Fruit fly (Drosophila melanogaster) whole organism, embryonic: ENCODE measurements around the gene NdufV3.

ENCODE experiments used
- B-H2 ChIP-seq: fragments of 200-800 bp; sonication (Bioruptor generic); optimal IDR thresholded peaks from 2 replicates; lab custom pipeline; 2018; ENCODE audit warnings: missing biosample characterization, mild to moderate bottlenecking, missing genetic modification characterization
- C15 ChIP-seq: fragments of 200-800 bp; sonication (Bioruptor generic); IDR thresholded peaks from 3 replicates; pipeline ENCODE4 v1.3.6; 2022; ENCODE audit warnings: missing biosample characterization, missing genetic modification characterization
- CG10147 ChIP-seq: fragments of 200-800 bp; sonication (Bioruptor generic); optimal IDR thresholded peaks from 2 replicates; lab custom pipeline; 2019; ENCODE audit warnings: missing biosample characterization, mild to moderate bottlenecking, missing genetic modification characterization, moderate library complexity
- CG10565 ChIP-seq: fragments of 200-800 bp; sonication (Bioruptor generic); optimal IDR thresholded peaks from 3 replicates; lab custom pipeline; 2016; ENCODE audit warnings: missing biosample characterization, mild to moderate bottlenecking, missing genetic modification characterization
- CG10654 ChIP-seq: fragments of 200-800 bp; sonication (Bioruptor generic); optimal IDR thresholded peaks from 2 replicates; lab custom pipeline; 2016; ENCODE audit warnings: missing biosample characterization, missing genetic modification characterization
- CG12391 ChIP-seq: fragments of 200-800 bp; sonication (Bioruptor generic); optimal IDR thresholded peaks from 3 replicates; lab custom pipeline; 2018; ENCODE audit warnings: missing biosample characterization, mild to moderate bottlenecking, missing genetic modification characterization, moderate library complexity
- CG14667 ChIP-seq: fragments of 200-800 bp; sonication (Bioruptor generic); IDR thresholded peaks from 2 replicates; pipeline ENCODE4 v1.3.6; 2022; ENCODE audit warnings: missing biosample characterization, missing genetic modification characterization
- CG15011 ChIP-seq: fragments of 200-800 bp; sonication (Bioruptor generic); optimal IDR thresholded peaks from 3 replicates; lab custom pipeline; 2018; ENCODE audit warnings: missing biosample characterization, mild to moderate bottlenecking, missing genetic modification characterization
- CG16779 ChIP-seq: fragments of 200-800 bp; sonication (Bioruptor generic); IDR thresholded peaks from 2 replicates; pipeline ENCODE4 v1.3.6; 2022; ENCODE audit warnings: missing biosample characterization, missing genetic modification characterization
- CG17361 ChIP-seq: fragments of 200-800 bp; sonication (Bioruptor generic); IDR thresholded peaks from 3 replicates; pipeline ENCODE4 v1.3.6; 2022; ENCODE audit warnings: missing biosample characterization, missing genetic modification characterization
- CG2120 ChIP-seq: fragments of 200-800 bp; sonication (Bioruptor generic); optimal IDR thresholded peaks from 3 replicates; lab custom pipeline; 2016; ENCODE audit warnings: missing biosample characterization, missing genetic modification characterization
- CG2129 ChIP-seq: fragments of 200-800 bp; sonication (Bioruptor generic); IDR thresholded peaks from 2 replicates; pipeline ENCODE4 v1.3.6; 2022; ENCODE audit warnings: missing biosample characterization, missing genetic modification characterization; ENCODE audit not compliant: partially characterized antibody
- CG32772 ChIP-seq: fragments of 200-800 bp; sonication (Bioruptor generic); IDR thresholded peaks from 2 replicates; pipeline ENCODE4 v1.3.6; 2022; ENCODE audit warnings: missing biosample characterization, missing genetic modification characterization
- CG33557 ChIP-seq: fragments of 200-800 bp; sonication (Bioruptor generic); optimal IDR thresholded peaks from 2 replicates; lab custom pipeline; 2019; ENCODE audit warnings: missing biosample characterization, mild to moderate bottlenecking, missing genetic modification characterization, moderate library complexity
- CG4424 ChIP-seq: fragments of 200-800 bp; sonication (Bioruptor generic); optimal IDR thresholded peaks from 3 replicates; lab custom pipeline; 2016; ENCODE audit warnings: missing biosample characterization, missing genetic modification characterization
- CG4707 ChIP-seq: fragments of 200-800 bp; sonication (Bioruptor generic); optimal IDR thresholded peaks from 2 replicates; lab custom pipeline; 2018; ENCODE audit warnings: missing biosample characterization, mild to moderate bottlenecking, missing genetic modification characterization, moderate library complexity
- CG5953 ChIP-seq: fragments of 200-800 bp; sonication (Bioruptor generic); IDR thresholded peaks from 2 replicates; pipeline ENCODE4 v1.3.6; 2022; ENCODE audit warnings: missing biosample characterization, missing genetic modification characterization
- CG8290 ChIP-seq, 3 experiments: fragments of 200-800 bp; sonication (Bioruptor generic); optimal IDR thresholded peaks; 2 replicates each; lab custom pipeline; 2016 to 2019; ENCODE audit warnings: missing biosample characterization in 3 of 3, missing genetic modification characterization in 3 of 3, mild to moderate bottlenecking in 2 of 3, moderate library complexity in 1 of 3
- CG8388 ChIP-seq: fragments of 200-800 bp; sonication (Bioruptor generic); optimal IDR thresholded peaks from 2 replicates; lab custom pipeline; 2019; ENCODE audit warnings: missing biosample characterization, mild to moderate bottlenecking, missing genetic modification characterization, moderate library complexity
- Dad ChIP-seq: fragments of 200-800 bp; sonication (Bioruptor generic); optimal IDR thresholded peaks from 3 replicates; lab custom pipeline; 2016; ENCODE audit warnings: missing biosample characterization, missing genetic modification characterization
- Doc3 ChIP-seq: fragments of 200-800 bp; sonication (Bioruptor generic); IDR thresholded peaks from 3 replicates; pipeline ENCODE4 v1.3.6; 2022; ENCODE audit warnings: missing biosample characterization, missing genetic modification characterization; ENCODE audit not compliant: partially characterized antibody
- Gug ChIP-seq: fragments of 200-800 bp; sonication (Bioruptor generic); IDR thresholded peaks from 4 replicates; pipeline ENCODE4 v1.3.6; 2022; ENCODE audit warnings: missing biosample characterization, missing genetic modification characterization
- Hr39 ChIP-seq: fragments of >200 bp; optimal IDR thresholded peaks from 2 replicates; lab custom pipeline; 2017
- Hr78 ChIP-seq, 2 experiments: fragments of 200-800 bp in 1 of 2; fragments of >200 bp in 1 of 2; sonication (Bioruptor generic) in 1 of 2; optimal IDR thresholded peaks; 2 replicates each; lab custom pipeline; 2017 to 2019; ENCODE audit warnings: missing biosample characterization in 2 of 2, missing genetic modification characterization in 2 of 2, mild to moderate bottlenecking in 1 of 2, moderate library complexity in 1 of 2
- Pdp1 ChIP-seq, 2 experiments: fragments of 200-800 bp; sonication (Bioruptor generic); optimal IDR thresholded peaks; 3 replicates each; lab custom pipeline; 2016; ENCODE audit warnings: missing biosample characterization in 2 of 2, missing genetic modification characterization in 2 of 2, mild to moderate bottlenecking in 1 of 2, moderate library complexity in 1 of 2
- Ravus ChIP-seq: fragments of 200-800 bp; sonication (Bioruptor generic); IDR thresholded peaks from 2 replicates; pipeline ENCODE4 v1.3.6; 2022; ENCODE audit warnings: missing biosample characterization, missing genetic modification characterization
- Usf ChIP-seq: fragments of 200-800 bp; sonication (Bioruptor generic); optimal IDR thresholded peaks from 2 replicates; lab custom pipeline; 2017; ENCODE audit warnings: missing genotype, missing biosample characterization, missing genetic modification characterization
- YL-1 ChIP-seq: fragments of 200-800 bp; sonication (Bioruptor generic); optimal IDR thresholded peaks from 3 replicates; lab custom pipeline; 2017; ENCODE audit warnings: missing biosample characterization, mild to moderate bottlenecking, missing genetic modification characterization
- amos ChIP-seq: fragments of 200-800 bp; sonication (Bioruptor generic); IDR thresholded peaks from 2 replicates; pipeline ENCODE4 v1.3.6; 2022; ENCODE audit warnings: missing biosample characterization, missing genetic modification characterization; ENCODE audit not compliant: partially characterized antibody
- aop ChIP-seq: fragments of 200-800 bp; sonication (Bioruptor generic); IDR thresholded peaks from 2 replicates; pipeline ENCODE4 v1.3.6; 2022; ENCODE audit warnings: missing biosample characterization, missing genetic modification characterization
- ato ChIP-seq: fragments of 200-800 bp; sonication (Bioruptor generic); IDR thresholded peaks from 2 replicates; pipeline ENCODE4 v1.3.6; 2022; ENCODE audit warnings: missing biosample characterization, missing genetic modification characterization; ENCODE audit not compliant: partially characterized antibody
- bab2 ChIP-seq: fragments of 200-800 bp; sonication (Bioruptor generic); optimal IDR thresholded peaks from 2 replicates; lab custom pipeline; 2016; ENCODE audit warnings: missing biosample characterization, missing genetic modification characterization
- cwo ChIP-seq: fragments of 200-800 bp; sonication (Bioruptor generic); optimal IDR thresholded peaks from 3 replicates; lab custom pipeline; 2017; ENCODE audit warnings: missing biosample characterization, missing genetic modification characterization, mild to moderate bottlenecking, moderate library complexity, missing genetic modification reagents
- fd3F ChIP-seq: fragments of 200-800 bp; sonication (Bioruptor generic); optimal IDR thresholded peaks from 2 replicates; lab custom pipeline; 2018; ENCODE audit warnings: missing biosample characterization, mild to moderate bottlenecking, missing genetic modification characterization, moderate library complexity
- her ChIP-seq: fragments of 200-800 bp; sonication (Bioruptor generic); optimal IDR thresholded peaks from 2 replicates; lab custom pipeline; 2016; ENCODE audit warnings: missing biosample characterization, missing genetic modification characterization
- hkb ChIP-seq, 2 experiments: fragments of 200-800 bp in 1 of 2; fragments of >200 bp in 1 of 2; sonication (Bioruptor generic) in 1 of 2; IDR thresholded peaks in 1 of 2; optimal IDR thresholded peaks in 1 of 2; 2 replicates each; pipeline versions ENCODE4 v1.3.6 to Lab custom; 2017 to 2022; ENCODE audit warnings: missing biosample characterization in 1 of 2, missing genetic modification characterization in 1 of 2
- lab ChIP-seq: fragments of 200-800 bp; sonication (Bioruptor generic); optimal IDR thresholded peaks from 3 replicates; lab custom pipeline; 2017; ENCODE audit warnings: missing biosample characterization, missing genetic modification characterization, mild to moderate bottlenecking, moderate library complexity, missing genetic modification reagents
- pita ChIP-seq: fragments of 200-800 bp; sonication (Bioruptor generic); optimal IDR thresholded peaks from 2 replicates; lab custom pipeline; 2017; ENCODE audit warnings: missing biosample characterization, mild to moderate bottlenecking, missing genetic modification characterization
- prd ChIP-seq, 3 experiments: fragments of >200 bp in 2 of 3; fragments of 200-800 bp in 1 of 3; sonication (Bioruptor generic) in 1 of 3; optimal IDR thresholded peaks in 2 of 3; IDR thresholded peaks in 1 of 3; 2 replicates in 2 of 3; 3 replicates in 1 of 3; pipeline versions ENCODE4 v1.3.6 to Lab custom; 2017 to 2022; ENCODE audit warnings: missing biosample characterization in 1 of 3, missing genetic modification characterization in 1 of 3
- sens-2 ChIP-seq: fragments of 200-800 bp; sonication (Bioruptor generic); IDR thresholded peaks from 2 replicates; pipeline ENCODE4 v1.3.6; 2022; ENCODE audit warnings: missing biosample characterization, missing genetic modification characterization
- slou ChIP-seq: fragments of 200-800 bp; sonication (Bioruptor generic); optimal IDR thresholded peaks from 3 replicates; lab custom pipeline; 2016; ENCODE audit warnings: missing biosample characterization, missing genetic modification characterization
- sqz ChIP-seq: fragments of 200-800 bp; sonication (Bioruptor generic); optimal IDR thresholded peaks from 3 replicates; lab custom pipeline; 2018; ENCODE audit warnings: missing biosample characterization, mild to moderate bottlenecking, missing genetic modification characterization
- ssp ChIP-seq: fragments of 200-800 bp; sonication (Bioruptor generic); IDR thresholded peaks from 2 replicates; pipeline ENCODE4 v1.3.6; 2022; ENCODE audit warnings: missing biosample characterization, missing genetic modification characterization
- tin ChIP-seq: fragments of 200-800 bp; sonication (Bioruptor generic); optimal IDR thresholded peaks from 3 replicates; lab custom pipeline; 2016; ENCODE audit warnings: missing biosample characterization, missing genetic modification characterization
- tll ChIP-seq, 2 experiments: fragments of 200-800 bp in 1 of 2; fragments of >200 bp in 1 of 2; sonication (Bioruptor generic) in 1 of 2; optimal IDR thresholded peaks; 2 replicates each; lab custom pipeline; 2017 to 2019; ENCODE audit warnings: missing biosample characterization in 2 of 2, missing genetic modification characterization in 2 of 2, mild to moderate bottlenecking in 1 of 2, moderate library complexity in 1 of 2
- trem ChIP-seq: fragments of 200-800 bp; optimal IDR thresholded peaks from 3 replicates; lab custom pipeline; 2019; ENCODE audit warnings: missing biosample characterization, mild to moderate bottlenecking, missing genetic modification characterization, moderate library complexity
- twi ChIP-seq: fragments of 200-800 bp; optimal IDR thresholded peaks from 2 replicates; lab custom pipeline; 2019; ENCODE audit warnings: missing biosample characterization, mild to moderate bottlenecking, missing genetic modification characterization, moderate library complexity
- yki ChIP-seq: fragments of >200 bp; optimal IDR thresholded peaks from 3 replicates; lab custom pipeline; 2018

Gene NdufV3

dm6 chrX:11367783-11368509 lies 18.1 kb downstream of the NdufV3 start, which contains the start of the genes hop and Tim8 (continued):
- TF ChIP-seq CG15011 (GFP tag; lab: Kevin White, UChicago) = no peak
- TF ChIP-seq CG16779 (GFP tag; lab: Robert Waterston, UW) = no peak
- peak; percentile 66; the same call in 2 of the 3 replicates for TF ChIP-seq Doc3 (GFP tag; lab: Robert Waterston, UW)
- TF ChIP-seq Hr78 (GFP tag; optimal IDR thresholded peaks at IDR 0.05; lab: Kevin White, UChicago) = no peak
- no peak for TF ChIP-seq yki (lab: Kevin White, UChicago)
- TF ChIP-seq her (GFP tag; lab: Kevin White, UChicago) = no peak
- TF ChIP-seq CG2129 (GFP tag; lab: Robert Waterston, UW) = peak; percentile 65
- TF ChIP-seq hkb (optimal IDR thresholded peaks at IDR 0.05; lab: Kevin White, UChicago) = no peak
- TF ChIP-seq hkb (GFP tag; IDR thresholded peaks at IDR 0.05; lab: Robert Waterston, UW) = no peak
- TF ChIP-seq CG14667 (GFP tag; lab: Robert Waterston, UW) = no peak
- TF ChIP-seq CG10147 = peak; percentile 17
- TF ChIP-seq sqz = no peak
- no peak for TF ChIP-seq pita
- TF ChIP-seq trem (tag; lab: Kevin White, UChicago) = peak; percentile 32
- TF ChIP-seq tll (GFP tag; optimal IDR thresholded peaks at IDR 0.05; lab: Kevin White, UChicago) = no peak
- TF ChIP-seq amos = peak; percentile 89
- no peak for TF ChIP-seq Gug
- TF ChIP-seq ato (GFP tag; lab: Robert Waterston, UW) = peak; percentile 96
- no peak for TF ChIP-seq ssp (GFP tag; lab: Robert Waterston, UW)
- TF ChIP-seq CG10654 (GFP tag; lab: Kevin White, UChicago) = no peak
- no peak for TF ChIP-seq fd3F (GFP tag; lab: Kevin White, UChicago)
- TF ChIP-seq CG4424 (GFP tag; lab: Kevin White, UChicago) = no peak
- TF ChIP-seq Hr39 (lab: Kevin White, UChicago) = no peak
- TF ChIP-seq lab (GFP tag; lab: Kevin White, UChicago) = no peak
- TF ChIP-seq C15 = no peak
- TF ChIP-seq sens-2 (GFP tag; lab: Robert Waterston, UW) = no peak
- no peak for TF ChIP-seq tin (GFP tag; lab: Kevin White, UChicago)
- no peak for TF ChIP-seq CG33557 (GFP tag; lab: Kevin White, UChicago)
- no peak for TF ChIP-seq twi (tag; lab: Kevin White, UChicago)
- peak; percentile 32 for TF ChIP-seq YL-1
- no peak for TF ChIP-seq slou (GFP tag; lab: Kevin White, UChicago)
- no peak for TF ChIP-seq CG8388
- peak in 1 of 2 experiments; percentile 92 for TF ChIP-seq Pdp1 (GFP tag; optimal IDR thresholded peaks at IDR 0.05; lab: Kevin White, UChicago)
- TF ChIP-seq CG32772 (GFP tag; lab: Robert Waterston, UW) = no peak
- no peak for TF ChIP-seq Usf (GFP tag; lab: Kevin White, UChicago)
- TF ChIP-seq CG4707 = no peak
- TF ChIP-seq CG5953 = no peak
- TF ChIP-seq CG10565 (GFP tag; lab: Kevin White, UChicago) = no peak
- TF ChIP-seq prd (optimal IDR thresholded peaks at IDR 0.05; lab: Kevin White, UChicago) = no peak
- TF ChIP-seq prd (GFP tag; IDR thresholded peaks at IDR 0.05; lab: Robert Waterston, UW) = no peak
- no peak for TF ChIP-seq cwo (GFP tag; lab: Kevin White, UChicago)
- TF ChIP-seq bab2 (GFP tag; lab: Kevin White, UChicago) = no peak
- no peak for TF ChIP-seq CG2120
- peak; percentile 10 for TF ChIP-seq CG12391
- TF ChIP-seq B-H2 (GFP tag; lab: Kevin White, UChicago) = no peak
- TF ChIP-seq CG17361 (GFP tag; lab: Robert Waterston, UW) = no peak; the same call in 2 of the 3 replicates
- TF ChIP-seq Ravus (GFP tag; lab: Robert Waterston, UW) = no peak
- no peak for TF ChIP-seq CG8290 (GFP tag; optimal IDR thresholded peaks at IDR 0.05; lab: Kevin White, UChicago)
- no peak for TF ChIP-seq CG8290 (tag; optimal IDR thresholded peaks at IDR 0.05; lab: Kevin White, UChicago)
- TF ChIP-seq Dad (GFP tag; lab: Kevin White, UChicago) = no peak
- TF ChIP-seq aop = no peak
